Worm (Caenorhabditis elegans) whole organism, late embryonic: ENCODE data around the gene unk-1.

ENCODE experiments used
- elt-2 ChIP-seq: sonication (generic microtip); optimal IDR thresholded peaks from 2 replicates; lab custom pipeline; 2016; ENCODE audit warnings: missing genetic modification reagents, missing genetic modification characterization, missing compliant biosample characterization
- hlh-30 ChIP-seq: sonication (generic microtip); optimal IDR thresholded peaks from 2 replicates; lab custom pipeline; 2017; ENCODE audit warnings: antibody characterized with exemption, missing genetic modification characterization, missing compliant biosample characterization; ENCODE audit not compliant: insufficient read depth
- hlh-8 ChIP-seq: sonication (generic microtip); optimal IDR thresholded peaks from 2 replicates; lab custom pipeline; 2016; ENCODE audit warnings: missing genotype, missing genetic modification characterization, missing compliant biosample characterization
- syd-9 ChIP-seq: sonication (generic microtip); optimal IDR thresholded peaks from 2 replicates; lab custom pipeline; 2016; ENCODE audit warnings: mild to moderate bottlenecking, missing genetic modification characterization, moderate library complexity, missing compliant biosample characterization

DNA sequence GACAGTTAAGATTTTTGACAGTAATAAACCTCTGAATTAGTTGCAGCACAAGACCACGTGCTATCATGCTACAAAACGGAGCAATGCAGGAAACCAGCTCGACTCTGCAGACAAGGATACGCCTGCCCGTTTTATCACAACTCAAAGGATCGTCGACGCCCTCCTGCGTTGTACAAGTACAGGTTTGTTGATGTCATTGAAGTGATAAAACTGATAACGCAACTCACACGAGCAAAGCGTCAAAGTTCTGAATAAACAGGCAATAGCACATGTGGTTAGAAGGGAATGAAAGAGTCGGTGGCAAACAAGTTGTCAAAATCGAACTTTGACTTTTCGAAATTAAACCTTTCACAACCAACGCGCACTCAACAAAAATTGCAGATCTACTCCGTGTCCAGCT, 7.9 kb downstream of the unk-1 start:
- TF ChIP-seq elt-2 (tag; lab: Kevin White, UChicago) (no peak), hlh-8 (tag; lab: Kevin White, UChicago) (no peak), hlh-30 (tag; lab: Kevin White, UChicago) (no peak), syd-9 (tag; lab: Kevin White, UChicago) (no peak)
